Worm (Caenorhabditis elegans) whole organism, L4 larva: ENCODE measurements around the gene ugt-66.

Experiments used
- D1046.2 ChIP-seq: fragments of 200-800 bp; sonication (Bioruptor generic); IDR thresholded peaks from 2 replicates; pipeline ENCODE4 v1.3.6; 2022; ENCODE audit warnings: missing genetic modification characterization, missing compliant biosample characterization
- F10B5.3 ChIP-seq: sonication (generic microtip); optimal IDR thresholded peaks from 2 replicates; lab custom pipeline; 2016; ENCODE audit warnings: mild to moderate bottlenecking, missing genetic modification characterization, missing compliant biosample characterization
- F49E8.2 ChIP-seq: sonication (generic microtip); optimal IDR thresholded peaks from 2 replicates; lab custom pipeline; 2016; ENCODE audit warnings: missing compliant biosample characterization, mild to moderate bottlenecking, missing genetic modification characterization, borderline replicate concordance
- T20F7.1 ChIP-seq: fragments of 200-800 bp; sonication (Bioruptor generic); optimal IDR thresholded peaks from 2 replicates; lab custom pipeline; 2018; ENCODE audit warnings: mild to moderate bottlenecking, missing genetic modification characterization, missing compliant biosample characterization
- ZK337.2 ChIP-seq: fragments of 200-800 bp; sonication (Bioruptor generic); IDR thresholded peaks from 2 replicates; pipeline ENCODE4 v1.3.6; 2022; ENCODE audit warnings: missing genetic modification reagents, missing genetic modification characterization, missing compliant biosample characterization
- aha-1 ChIP-seq: fragments of 150-350 bp; peaks from one replicate; lab custom pipeline; 2014; ENCODE audit warnings: missing biosample characterization, missing genetic modification characterization
- aly-2 ChIP-seq: sonication (generic microtip); optimal IDR thresholded peaks from 2 replicates; lab custom pipeline; 2018; ENCODE audit warnings: missing biosample characterization, missing genetic modification characterization
- arid-1 ChIP-seq: fragments of 200-800 bp; sonication (Bioruptor generic); conservative IDR thresholded peaks from 2 replicates; pipeline ENCODE4 v1.3.6; 2022; ENCODE audit warnings: missing genetic modification reagents, missing genetic modification characterization, missing compliant biosample characterization
- ceh-62 ChIP-seq: sonication (generic microtip); optimal IDR thresholded peaks from 2 replicates; lab custom pipeline; 2017; ENCODE audit warnings: missing biosample characterization, missing genetic modification characterization
- ces-1 ChIP-seq: fragments of 150-350 bp; sonication (generic microtip); optimal IDR thresholded peaks from 4 replicates; lab custom pipeline; 2014; ENCODE audit warnings: missing biosample characterization, missing genetic modification reagents, missing genetic modification characterization
- ctbp-1 ChIP-seq: fragments of 200-800 bp; sonication (Bioruptor generic); IDR thresholded peaks from 2 replicates; pipeline ENCODE4 v1.3.6; 2022; ENCODE audit warnings: missing genetic modification reagents, missing genetic modification characterization, missing compliant biosample characterization
- daf-16 ChIP-seq, 3 experiments: sonication (generic microtip); optimal IDR thresholded peaks; 2 replicates each; lab custom pipeline; 2016 to 2017; ENCODE audit warnings: missing genetic modification characterization in 3 of 3, missing genetic modification reagents in 3 of 3, mild to moderate bottlenecking in 2 of 3, missing compliant biosample characterization in 2 of 3, missing biosample characterization in 1 of 3, moderate library complexity in 1 of 3
- dmd-6 ChIP-seq: fragments of 200-800 bp; sonication (Bioruptor generic); IDR thresholded peaks from 2 replicates; pipeline ENCODE4 v1.3.6; 2022; ENCODE audit warnings: missing genetic modification reagents, missing genetic modification characterization, missing compliant biosample characterization
- dmd-8 ChIP-seq: fragments of 200-800 bp; sonication (Bioruptor generic); IDR thresholded peaks from 2 replicates; pipeline ENCODE4 v1.3.6; 2022; ENCODE audit warnings: missing genetic modification characterization, missing compliant biosample characterization
- dmd-9 ChIP-seq: fragments of 200-800 bp; sonication (Bioruptor generic); IDR thresholded peaks from 2 replicates; pipeline ENCODE4 v1.3.6; 2022; ENCODE audit warnings: missing genetic modification reagents, missing genetic modification characterization, missing compliant biosample characterization
- egl-43 ChIP-seq: fragments of 200-800 bp; sonication (Bioruptor generic); IDR thresholded peaks from 2 replicates; pipeline ENCODE4 v1.3.6; 2022; ENCODE audit warnings: missing genetic modification reagents, missing genetic modification characterization, missing compliant biosample characterization
- fkh-10 ChIP-seq: fragments of 150-350 bp; optimal IDR thresholded peaks from 2 replicates; lab custom pipeline; 2014; ENCODE audit warnings: missing biosample characterization, missing genetic modification reagents, missing genetic modification characterization
- gei-8 ChIP-seq: fragments of 200-800 bp; sonication (Bioruptor generic); optimal IDR thresholded peaks from 2 replicates; lab custom pipeline; 2018; ENCODE audit warnings: mild to moderate bottlenecking, missing genetic modification characterization, missing compliant biosample characterization
- hif-1 ChIP-seq, 2 experiments: sonication (generic microtip); optimal IDR thresholded peaks; 2 replicates each; lab custom pipeline; 2016 to 2017; ENCODE audit warnings: missing compliant biosample characterization in 2 of 2, missing genetic modification characterization in 2 of 2, missing genetic modification reagents in 2 of 2, missing genotype in 2 of 2, mild to moderate bottlenecking in 1 of 2
- hlh-11 ChIP-seq: fragments of 200-800 bp; sonication (Bioruptor generic); optimal IDR thresholded peaks from 2 replicates; lab custom pipeline; 2018; ENCODE audit warnings: mild to moderate bottlenecking, missing genetic modification characterization, missing compliant biosample characterization
- hmg-1.1 ChIP-seq: fragments of 200-800 bp; sonication (Bioruptor generic); IDR thresholded peaks from 2 replicates; pipeline ENCODE4 v1.3.6; 2022; ENCODE audit warnings: missing genetic modification reagents, missing genetic modification characterization, missing compliant biosample characterization
- lim-7 ChIP-seq: fragments of 200-800 bp; sonication (Bioruptor generic); IDR thresholded peaks from 2 replicates; pipeline ENCODE4 v1.3.6; 2022; ENCODE audit warnings: missing genetic modification characterization, missing compliant biosample characterization
- lin-38 ChIP-seq: fragments of 200-800 bp; sonication (Bioruptor generic); IDR thresholded peaks from 2 replicates; pipeline ENCODE4 v1.3.6; 2022; ENCODE audit warnings: missing genetic modification reagents, missing genetic modification characterization, missing compliant biosample characterization
- madf-5 ChIP-seq, 2 experiments: fragments of 200-800 bp; sonication (Bioruptor generic); IDR thresholded peaks; 2 replicates each; pipeline ENCODE4 v1.3.6; 2022; ENCODE audit warnings: missing compliant biosample characterization in 2 of 2, missing genetic modification characterization in 2 of 2
- mdl-1 ChIP-seq, 2 experiments: fragments of 150-350 bp in 1 of 2; sonication (generic microtip) in 1 of 2; optimal IDR thresholded peaks; 2 replicates each; lab custom pipeline; 2014 to 2017; ENCODE audit warnings: missing biosample characterization in 2 of 2, missing genetic modification characterization in 2 of 2
- mep-1 ChIP-seq: fragments of 150-350 bp; sonication (generic microtip); optimal IDR thresholded peaks from 3 replicates; lab custom pipeline; 2014; ENCODE audit warnings: missing biosample characterization, missing genetic modification characterization
- mes-2 ChIP-seq: sonication (generic microtip); optimal IDR thresholded peaks from 2 replicates; lab custom pipeline; 2016; ENCODE audit warnings: missing genotype, mild to moderate bottlenecking, missing genetic modification characterization, missing compliant biosample characterization; ENCODE audit not compliant: poor library complexity, severe bottlenecking
- nhr-111 ChIP-seq: fragments of 200-800 bp; sonication (Bioruptor generic); optimal IDR thresholded peaks from 2 replicates; lab custom pipeline; 2018; ENCODE audit warnings: mild to moderate bottlenecking, missing genetic modification characterization, missing compliant biosample characterization
- nhr-48 ChIP-seq: sonication (generic microtip); optimal IDR thresholded peaks from 2 replicates; lab custom pipeline; 2016; ENCODE audit warnings: mild to moderate bottlenecking, missing genetic modification characterization, missing compliant biosample characterization
- pha-4 ChIP-seq, 2 experiments: fragments of 150-350 bp in 1 of 2; fragments of 200-800 bp in 1 of 2; sonication (Bioruptor generic) in 1 of 2; IDR thresholded peaks in 1 of 2; optimal IDR thresholded peaks in 1 of 2; 2 replicates each; pipeline versions ENCODE4 v1.3.6 to Lab custom; 2014 to 2022; ENCODE audit warnings: missing genetic modification characterization in 2 of 2, missing genetic modification reagents in 2 of 2, missing biosample characterization in 1 of 2, missing compliant biosample characterization in 1 of 2
- php-3 ChIP-seq: fragments of 200-800 bp; sonication (Bioruptor generic); IDR thresholded peaks from 2 replicates; pipeline ENCODE4 v1.3.6; 2022; ENCODE audit warnings: missing genetic modification reagents, missing genetic modification characterization, missing compliant biosample characterization
- pqm-1 ChIP-seq: sonication (generic microtip); optimal IDR thresholded peaks from 2 replicates; lab custom pipeline; 2017; ENCODE audit warnings: missing biosample characterization, missing genetic modification characterization
- set-16 ChIP-seq: fragments of 200-800 bp; sonication (Bioruptor generic); IDR thresholded peaks from 2 replicates; pipeline ENCODE4 v1.3.6; 2022; ENCODE audit warnings: missing genetic modification reagents, missing genetic modification characterization, missing compliant biosample characterization
- spr-3 ChIP-seq: fragments of 200-800 bp; sonication (Bioruptor generic); optimal IDR thresholded peaks from 2 replicates; lab custom pipeline; 2018; ENCODE audit warnings: mild to moderate bottlenecking, missing genetic modification characterization, missing compliant biosample characterization
- tra-1 ChIP-seq: fragments of 200-800 bp; sonication (Bioruptor generic); IDR thresholded peaks from 2 replicates; pipeline ENCODE4 v1.3.6; 2022; ENCODE audit warnings: missing genetic modification reagents, missing genetic modification characterization, missing compliant biosample characterization
- unc-39 ChIP-seq: sonication (generic microtip); optimal IDR thresholded peaks from 2 replicates; lab custom pipeline; 2017; ENCODE audit warnings: missing biosample characterization, missing genetic modification characterization
- zfp-3 ChIP-seq: fragments of 200-800 bp; sonication (Bioruptor generic); conservative IDR thresholded peaks from 2 replicates; pipeline ENCODE4 v1.3.6; 2022; ENCODE audit warnings: missing genetic modification reagents, missing genetic modification characterization, missing compliant biosample characterization
- ztf-7 ChIP-seq: fragments of 150-350 bp; optimal IDR thresholded peaks from 2 replicates; lab custom pipeline; 2014; ENCODE audit warnings: missing biosample characterization, missing genetic modification characterization

ugt-66 gene

ce11 chrIII:6158642-6159475, 35.5 kb downstream of the ugt-66 start, which contains the start of gene nfm-1 (continued):
- TF ChIP-seq tra-1 (GFP tag; lab: Robert Waterston, UW): peak; percentile 84
- TF ChIP-seq ces-1 (GFP tag; lab: Kevin White, UChicago): no peak
- peak; percentile 88 for TF ChIP-seq dmd-8 (GFP tag; lab: Robert Waterston, UW)
- TF ChIP-seq dmd-9 (GFP tag; lab: Robert Waterston, UW): peak; percentile 76
- peak; percentile 76 for TF ChIP-seq lin-38
- peak; percentile 40 for TF ChIP-seq ztf-7 (tag; lab: Kevin White, UChicago)
- peak; percentile 72; the same call in 1 of the 2 replicates for TF ChIP-seq pha-4 (GFP tag; IDR thresholded peaks at IDR 0.05; lab: Robert Waterston, UW)
- no peak for TF ChIP-seq pha-4 (tag; optimal IDR thresholded peaks at IDR 0.05; lab: Kevin White, UChicago)
- TF ChIP-seq F49E8.2 (tag; lab: Kevin White, UChicago): peak; percentile 39
- TF ChIP-seq ZK337.2 (GFP tag; lab: Robert Waterston, UW): no peak
- TF ChIP-seq hmg-1.1 (GFP tag; lab: Robert Waterston, UW): peak; percentile 86
- peak; percentile 70 for TF ChIP-seq nhr-111
- TF ChIP-seq mes-2 (tag; lab: Kevin White, UChicago): peak; percentile 84
- TF ChIP-seq hif-1 (tag; optimal IDR thresholded peaks at IDR 0.05; lab: Kevin White, UChicago): peak in 1 of 2 experiments; percentile 53
- TF ChIP-seq zfp-3 (GFP tag; lab: Robert Waterston, UW): peak; percentile 69; the same call in 1 of the 2 replicates
- peak; percentile 86 for TF ChIP-seq arid-1 (GFP tag; lab: Robert Waterston, UW)
- TF ChIP-seq nhr-48 (tag; lab: Kevin White, UChicago): peak; percentile 78
- peak; percentile 87 for TF ChIP-seq dmd-6 (GFP tag; lab: Robert Waterston, UW)
- TF ChIP-seq egl-43 (GFP tag; lab: Robert Waterston, UW): peak; percentile 93
- peak; percentile 65 for TF ChIP-seq T20F7.1 (GFP tag; lab: Kevin White, UChicago)
- TF ChIP-seq fkh-10: peak; percentile 43

- TF ChIP-seq set-16 (GFP tag; lab: Robert Waterston, UW): peak; percentile 45; the same call in 1 of the 2 replicates
- peak; percentile 16; the same call in 1 of the 2 replicates for TF ChIP-seq lim-7 (GFP tag; lab: Robert Waterston, UW)
- no peak for TF ChIP-seq arid-1 (GFP tag; lab: Robert Waterston, UW)
- peak in 1 of 2 experiments; percentile 56 for TF ChIP-seq daf-16 (GFP tag; optimal IDR thresholded peaks at IDR 0.05; lab: Kevin White, UChicago)
- TF ChIP-seq daf-16 (tag; optimal IDR thresholded peaks at IDR 0.05; lab: Kevin White, UChicago): no peak
- TF ChIP-seq hlh-11 (tag; lab: Kevin White, UChicago): peak; percentile 30
Measured at ce11 chrIII:6157708-6158321, 36.6 kb downstream of the ugt-66 start, which contains the start of gene anmt-2. TSS of gene anmt-2 (minus strand) at chrIII:6157758.

ce11 chrIII:6155787-6156186, 38.6 kb downstream of the ugt-66 start:
- no peak for TF ChIP-seq gei-8
- no peak for TF ChIP-seq zfp-3 (GFP tag; lab: Robert Waterston, UW)
- TF ChIP-seq mep-1 (tag; lab: Kevin White, UChicago): no peak
- no peak for TF ChIP-seq dmd-6 (GFP tag; lab: Robert Waterston, UW)
- no peak for TF ChIP-seq pqm-1 (tag; lab: Kevin White, UChicago)
- no peak for TF ChIP-seq aha-1 (tag; lab: Kevin White, UChicago)
- no peak for TF ChIP-seq lim-7 (GFP tag; lab: Robert Waterston, UW)
- TF ChIP-seq php-3 (GFP tag; lab: Robert Waterston, UW): no peak
- no peak for TF ChIP-seq mdl-1 (tag; optimal IDR thresholded peaks at IDR 0.05; lab: Kevin White, UChicago)
- no peak for TF ChIP-seq F10B5.3 (tag; lab: Kevin White, UChicago)
- TF ChIP-seq madf-5 (GFP tag; IDR thresholded peaks at IDR 0.05; lab: Robert Waterston, UW): no peak
- no peak for TF ChIP-seq ceh-62 (tag; lab: Kevin White, UChicago)
- TF ChIP-seq unc-39 (tag; lab: Kevin White, UChicago): no peak
- no peak for TF ChIP-seq spr-3
- TF ChIP-seq D1046.2 (GFP tag; lab: Robert Waterston, UW): no peak
- TF ChIP-seq ctbp-1 (GFP tag; lab: Robert Waterston, UW): no peak
- no peak for TF ChIP-seq aly-2
- no peak for TF ChIP-seq fkh-10
